Worm (Caenorhabditis elegans) whole organism, L2 larva: ENCODE measurements around the gene ltah-1.2.

ENCODE experiments used
- C34F6.9 ChIP-seq: fragments of 150-350 bp; optimal IDR thresholded peaks from 2 replicates; lab custom pipeline; 2014; ENCODE audit warnings: missing biosample characterization, missing genetic modification characterization
- F13H6.1 ChIP-seq: sonication (generic microtip); optimal IDR thresholded peaks from 2 replicates; lab custom pipeline; 2016; ENCODE audit warnings: missing genetic modification characterization, missing compliant biosample characterization
- Y55F3AM.14 ChIP-seq: fragments of 200-800 bp; sonication (Bioruptor generic); optimal IDR thresholded peaks from 2 replicates; lab custom pipeline; 2018; ENCODE audit warnings: mild to moderate bottlenecking, missing genetic modification characterization, missing compliant biosample characterization
- ZK546.5 ChIP-seq: sonication (generic microtip); optimal IDR thresholded peaks from 2 replicates; lab custom pipeline; 2017; ENCODE audit warnings: missing biosample characterization, missing genetic modification characterization
- alr-1 ChIP-seq: fragments of 150-350 bp; optimal IDR thresholded peaks from 2 replicates; lab custom pipeline; 2014; ENCODE audit warnings: missing biosample characterization, missing genetic modification characterization
- aly-2 ChIP-seq: fragments of 150-350 bp; optimal IDR thresholded peaks from 2 replicates; lab custom pipeline; 2014; ENCODE audit warnings: missing biosample characterization, missing genetic modification characterization
- ama-1 ChIP-seq: fragments of 150-350 bp; optimal IDR thresholded peaks from 2 replicates; lab custom pipeline; 2018; ENCODE audit warnings: inconsistent platforms
- blmp-1 ChIP-seq: sonication (generic microtip); optimal IDR thresholded peaks from 2 replicates; lab custom pipeline; 2017; ENCODE audit warnings: missing genetic modification characterization, mild to moderate bottlenecking, missing compliant biosample characterization, antibody characterized with exemption, moderate library complexity; ENCODE audit not compliant: insufficient read depth
- ceh-82 ChIP-seq: fragments of 150-350 bp; optimal IDR thresholded peaks from 2 replicates; lab custom pipeline; 2014; ENCODE audit warnings: missing biosample characterization, missing genetic modification characterization
- crh-2 ChIP-seq: sonication (generic microtip); optimal IDR thresholded peaks from 2 replicates; lab custom pipeline; 2017; ENCODE audit warnings: missing biosample characterization, missing genetic modification characterization
- egl-27 ChIP-seq: sonication (generic microtip); optimal IDR thresholded peaks from 3 replicates; lab custom pipeline; 2017; ENCODE audit warnings: missing biosample characterization, missing genetic modification reagents, missing genetic modification characterization
- elt-1 ChIP-seq: fragments of 150-350 bp; optimal IDR thresholded peaks from 2 replicates; lab custom pipeline; 2014; ENCODE audit warnings: missing biosample characterization, missing genetic modification characterization
- elt-3 ChIP-seq: sonication (generic microtip); optimal IDR thresholded peaks from 2 replicates; lab custom pipeline; 2017; ENCODE audit warnings: missing biosample characterization, missing genetic modification characterization
- fos-1 ChIP-seq: fragments of 150-350 bp; optimal IDR thresholded peaks from 2 replicates; lab custom pipeline; 2014; ENCODE audit warnings: missing biosample characterization, missing genetic modification characterization
- gmeb-1 ChIP-seq: fragments of 150-350 bp; optimal IDR thresholded peaks from 2 replicates; lab custom pipeline; 2014; ENCODE audit warnings: missing biosample characterization, missing genetic modification characterization
- lin-11 ChIP-seq: fragments of 150-350 bp; sonication (generic microtip); optimal IDR thresholded peaks from 2 replicates; lab custom pipeline; 2014; ENCODE audit warnings: missing biosample characterization, missing genetic modification characterization, inconsistent platforms, mixed read lengths
- lin-13 ChIP-seq: fragments of 150-350 bp; optimal IDR thresholded peaks from 2 replicates; lab custom pipeline; 2014; ENCODE audit warnings: missing biosample characterization, missing genetic modification reagents, missing genetic modification characterization
- lsy-2 ChIP-seq, 2 experiments: fragments of 150-350 bp in 1 of 2; sonication (generic microtip) in 1 of 2; optimal IDR thresholded peaks; 2 replicates each; lab custom pipeline; 2014 to 2017; ENCODE audit warnings: missing biosample characterization in 2 of 2, missing genetic modification characterization in 2 of 2
- mab-5 ChIP-seq: fragments of 150-350 bp; optimal IDR thresholded peaks from 2 replicates; lab custom pipeline; 2014; ENCODE audit warnings: missing biosample characterization, missing genetic modification characterization
- mbf-1 ChIP-seq: sonication (generic microtip); optimal IDR thresholded peaks from 2 replicates; lab custom pipeline; 2017; ENCODE audit warnings: missing biosample characterization, missing genetic modification characterization
- mdl-1 ChIP-seq, 2 experiments: fragments of 150-350 bp in 1 of 2; sonication (generic microtip) in 1 of 2; optimal IDR thresholded peaks; 2 replicates each; lab custom pipeline; 2017; ENCODE audit warnings: missing biosample characterization in 2 of 2, missing genetic modification characterization in 2 of 2
- nhr-10 ChIP-seq: sonication (generic microtip); optimal IDR thresholded peaks from 2 replicates; lab custom pipeline; 2017; ENCODE audit warnings: missing biosample characterization, missing genetic modification characterization
- nhr-11 ChIP-seq: fragments of 150-350 bp; optimal IDR thresholded peaks from 2 replicates; lab custom pipeline; 2014; ENCODE audit warnings: missing biosample characterization, missing genetic modification characterization
- nhr-12 ChIP-seq: fragments of 150-350 bp; optimal IDR thresholded peaks from 2 replicates; lab custom pipeline; 2014; ENCODE audit warnings: missing biosample characterization, missing genetic modification characterization
- nhr-129 ChIP-seq: fragments of 150-350 bp; optimal IDR thresholded peaks from 2 replicates; lab custom pipeline; 2014; ENCODE audit warnings: missing biosample characterization, missing genetic modification characterization
- nhr-23 ChIP-seq: fragments of 150-350 bp; optimal IDR thresholded peaks from 2 replicates; lab custom pipeline; 2014; ENCODE audit warnings: missing biosample characterization, missing genetic modification reagents, missing genetic modification characterization
- nhr-237 ChIP-seq: fragments of 150-350 bp; optimal IDR thresholded peaks from 2 replicates; lab custom pipeline; 2014; ENCODE audit warnings: missing biosample characterization, missing genetic modification characterization
- nhr-6 ChIP-seq: fragments of 150-350 bp; optimal IDR thresholded peaks from 2 replicates; lab custom pipeline; 2014; ENCODE audit warnings: missing biosample characterization, missing genetic modification characterization
- sem-4 ChIP-seq: fragments of 150-350 bp; optimal IDR thresholded peaks from 2 replicates; lab custom pipeline; 2014; ENCODE audit warnings: missing biosample characterization, missing genetic modification reagents, missing genetic modification characterization
- sma-9 ChIP-seq, 2 experiments: fragments of 150-350 bp in 1 of 2; sonication (generic microtip) in 1 of 2; optimal IDR thresholded peaks; 2 replicates each; lab custom pipeline; 2014 to 2016; ENCODE audit warnings: missing genetic modification characterization in 2 of 2, mild to moderate bottlenecking in 1 of 2, missing biosample characterization in 1 of 2, missing compliant biosample characterization in 1 of 2, missing genetic modification reagents in 1 of 2, moderate library complexity in 1 of 2
- unc-55 ChIP-seq: fragments of 150-350 bp; sonication (generic microtip); optimal IDR thresholded peaks from 3 replicates; lab custom pipeline; 2014; ENCODE audit warnings: missing biosample characterization, missing genetic modification reagents, missing genetic modification characterization
- unc-62 ChIP-seq: fragments of 150-350 bp; optimal IDR thresholded peaks from 2 replicates; lab custom pipeline; 2014; ENCODE audit warnings: missing biosample characterization, missing genetic modification reagents, missing genetic modification characterization
- zag-1 ChIP-seq: fragments of 150-350 bp; optimal IDR thresholded peaks from 2 replicates; lab custom pipeline; 2014; ENCODE audit warnings: missing biosample characterization, missing genetic modification characterization
- ztf-1 ChIP-seq: fragments of 200-800 bp; sonication (Bioruptor generic); conservative IDR thresholded peaks from 2 replicates; pipeline ENCODE4 v1.3.6; 2022; ENCODE audit warnings: missing genetic modification characterization, missing compliant biosample characterization
- ztf-11 ChIP-seq: sonication (generic microtip); optimal IDR thresholded peaks from 2 replicates; lab custom pipeline; 2017; ENCODE audit warnings: missing biosample characterization, missing genetic modification characterization

ltah-1.2 gene

ce11 chrIV:3601846-3602245 lies 11.0 kb downstream of the ltah-1.2 start:
- TF ChIP-seq ceh-82 (tag; lab: Kevin White, UChicago) (no peak), nhr-11 (tag; lab: Kevin White, UChicago) (no peak), ZK546.5 (tag; lab: Kevin White, UChicago) (no peak)
- TF ChIP-seq, all 48 proteins: peak for 0

- TF ChIP-seq blmp-1 (peak; percentile 66), lin-13 (GFP tag; lab: Kevin White, UChicago) (no peak)
- TF ChIP-seq, all 48 proteins: peak for 1
Measured at ce11 chrIV:3599958-3600357, 12.9 kb downstream of the ltah-1.2 start, which contains the start of gene Y37E11B.7. TSS of gene Y37E11B.7 (minus strand) at chrIV:3600164.

- TF ChIP-seq lsy-2 (tag; optimal IDR thresholded peaks at IDR 0.05; lab: Kevin White, UChicago) = peak in 1 of 2 experiments; percentile 46
- no peak for TF ChIP-seq nhr-6 (tag; lab: Kevin White, UChicago)
- peak; percentile 35 for TF ChIP-seq unc-55 (GFP tag; lab: Kevin White, UChicago)
- no peak for TF ChIP-seq nhr-10 (tag; lab: Kevin White, UChicago)
- no peak for TF ChIP-seq ama-1
- TF ChIP-seq mab-5 (tag; lab: Kevin White, UChicago) = no peak
- peak; percentile 8 for TF ChIP-seq gmeb-1 (tag; lab: Kevin White, UChicago)
- TF ChIP-seq nhr-23 = no peak
- no peak for TF ChIP-seq ZK546.5 (tag; lab: Kevin White, UChicago)
- TF ChIP-seq crh-2 (tag; lab: Kevin White, UChicago) = no peak
- TF ChIP-seq aly-2 (tag; lab: Kevin White, UChicago) = no peak
- TF ChIP-seq fos-1 (tag; lab: Kevin White, UChicago) = no peak
- TF ChIP-seq C34F6.9 (tag; lab: Kevin White, UChicago) = peak; percentile 1
- no peak for TF ChIP-seq elt-1 (tag; lab: Kevin White, UChicago)
- TF ChIP-seq alr-1 (tag; lab: Kevin White, UChicago) = no peak
- TF ChIP-seq mbf-1 (tag; lab: Kevin White, UChicago) = no peak
- TF ChIP-seq, all 48 proteins: peak for 4
Measured at ce11 chrIV:3599126-3599525, 13.7 kb downstream of the ltah-1.2 start, which contains the start of gene Y37E11B.6. TSS of gene Y37E11B.6 (minus strand) at chrIV:3599306.

- TF ChIP-seq lsy-2 (tag; optimal IDR thresholded peaks at IDR 0.05; lab: Kevin White, UChicago) = no peak
- no peak for TF ChIP-seq ama-1
- no peak for TF ChIP-seq Y55F3AM.14 (GFP tag; lab: Kevin White, UChicago)
- TF ChIP-seq aly-2 (tag; lab: Kevin White, UChicago) = no peak
- no peak for TF ChIP-seq mbf-1 (tag; lab: Kevin White, UChicago)
- no peak for TF ChIP-seq zag-1 (tag; lab: Kevin White, UChicago)
- no peak for TF ChIP-seq ztf-11
- no peak for TF ChIP-seq alr-1 (tag; lab: Kevin White, UChicago)
- TF ChIP-seq elt-3 (tag; lab: Kevin White, UChicago) = no peak
- TF ChIP-seq nhr-11 (tag; lab: Kevin White, UChicago) = no peak
- no peak for TF ChIP-seq lin-13 (GFP tag; lab: Kevin White, UChicago)
- no peak for TF ChIP-seq blmp-1
- no peak for TF ChIP-seq ztf-1
- no peak for TF ChIP-seq F13H6.1 (tag; lab: Kevin White, UChicago)
Measured at ce11 chrIV:3598452-3598851, 14.4 kb downstream of the ltah-1.2 start, which contains the start of gene Y37E11B.5. TSS of gene Y37E11B.5 (minus strand) at chrIV:3598552.

- TF ChIP-seq ceh-82 (tag; lab: Kevin White, UChicago) (no peak), unc-62 (no peak), aly-2 (tag; lab: Kevin White, UChicago) (no peak), ZK546.5 (tag; lab: Kevin White, UChicago) (no peak), nhr-129 (tag; lab: Kevin White, UChicago) (no peak), sem-4 (no peak), lin-11 (tag; lab: Kevin White, UChicago) (no peak), nhr-237 (tag; lab: Kevin White, UChicago) (no peak), mbf-1 (tag; lab: Kevin White, UChicago) (no peak), egl-27 (tag; lab: Kevin White, UChicago) (no peak), mdl-1 (tag; optimal IDR thresholded peaks at IDR 0.05; lab: Kevin White, UChicago) (no peak), crh-2 (tag; lab: Kevin White, UChicago) (no peak), nhr-11 (tag; lab: Kevin White, UChicago) (no peak), sma-9 (GFP tag; optimal IDR thresholded peaks at IDR 0.05; lab: Kevin White, UChicago) (no peak), sma-9 (tag; optimal IDR thresholded peaks at IDR 0.05; lab: Kevin White, UChicago) (no peak), nhr-12 (tag; lab: Kevin White, UChicago) (no peak)
Measured at ce11 chrIV:3597356-3597755, 15.5 kb downstream of the ltah-1.2 start.
